ENCODE assay signal across 5 worm cellular contexts in the genomic region with DNA sequence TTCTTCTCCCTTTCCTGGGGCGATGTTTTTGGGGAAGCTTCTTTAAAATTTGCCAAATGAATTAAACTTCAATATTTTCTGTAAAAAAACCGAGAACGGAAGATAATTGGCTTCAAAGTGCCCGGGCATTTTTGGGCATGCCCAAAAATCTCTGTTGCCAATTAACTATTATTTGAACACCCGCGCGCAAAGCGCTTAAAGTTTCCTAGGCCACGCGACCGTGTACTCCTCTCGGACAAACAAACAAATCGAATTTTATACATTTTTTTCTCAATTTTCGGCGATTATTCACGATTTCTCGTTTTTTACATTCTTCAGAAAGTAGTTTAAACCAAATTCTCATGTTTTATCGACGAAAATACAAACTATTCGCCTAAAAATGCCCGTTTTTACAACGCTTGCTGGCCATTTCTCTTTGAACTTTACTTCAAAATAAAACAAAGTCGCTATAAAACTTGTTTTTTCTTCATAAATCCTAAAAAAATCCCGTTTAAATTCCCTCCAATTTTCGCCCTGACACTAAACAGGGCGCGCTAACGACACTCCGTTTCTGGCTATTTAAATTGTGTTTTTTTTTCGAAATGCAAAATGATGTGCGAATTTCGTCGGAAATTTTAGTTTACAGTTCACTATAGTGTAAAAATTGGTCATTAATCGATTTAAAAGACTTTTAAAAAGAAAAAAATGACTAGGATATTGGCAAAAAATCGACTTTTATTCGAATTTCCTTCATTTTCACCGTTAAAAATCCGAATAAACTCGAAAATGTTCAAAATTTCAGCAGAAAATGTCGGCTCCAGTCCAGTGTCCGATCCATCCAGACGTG.
TF ChIP-seq lines count a peak whose summit lies in the region.

A gene (plus strand): TSS at position 776 of the 826 bp plus-strand sequence.

TF ChIP-seq in whole organism, L1 larva, 84 proteins besides CTCF, POLR2A, EP300 and RAD21 (continues in another document):
- peak; percentile 57 for TF ChIP-seq nhr-20 (tag; optimal IDR thresholded peaks at IDR 0.05; lab: Kevin White, UChicago)
- no peak for TF ChIP-seq sox-4 (tag; optimal IDR thresholded peaks at IDR 0.05; lab: Kevin White, UChicago)
- TF ChIP-seq nhr-237 (tag; optimal IDR thresholded peaks at IDR 0.05; lab: Kevin White, UChicago) = no peak
- no peak for TF ChIP-seq ztf-4 (tag; optimal IDR thresholded peaks at IDR 0.05; lab: Kevin White, UChicago)
- TF ChIP-seq lin-39 (tag; optimal IDR thresholded peaks at IDR 0.05; lab: Kevin White, UChicago) = no peak
- TF ChIP-seq pag-3 (tag; optimal IDR thresholded peaks at IDR 0.05; lab: Kevin White, UChicago; ENCODE audit: borderline replicate concordance, insufficient read depth) = no peak
- TF ChIP-seq zag-1 (tag; optimal IDR thresholded peaks at IDR 0.05; lab: Kevin White, UChicago) = no peak
- no peak for TF ChIP-seq elt-2 (tag; optimal IDR thresholded peaks at IDR 0.05; lab: Kevin White, UChicago)
- TF ChIP-seq lsy-2 (tag; optimal IDR thresholded peaks at IDR 0.05; lab: Kevin White, UChicago) = peak; percentile 59 to 84
- peak; percentile 44 for TF ChIP-seq swsn-7 (tag; optimal IDR thresholded peaks at IDR 0.05; lab: Kevin White, UChicago)
- peak; percentile 72 for TF ChIP-seq ceh-90 (tag; optimal IDR thresholded peaks at IDR 0.05; lab: Kevin White, UChicago)
- no peak for TF ChIP-seq ets-5 (GFP tag; IDR thresholded peaks at IDR 0.05; lab: Robert Waterston, UW)
- no peak for TF ChIP-seq ama-1 (optimal IDR thresholded peaks at IDR 0.05; lab: Kevin White, UChicago)
- no peak for TF ChIP-seq lir-3 (tag; optimal IDR thresholded peaks at IDR 0.05; lab: Kevin White, UChicago; ENCODE audit: poor library complexity)
- TF ChIP-seq jun-1 (tag; optimal IDR thresholded peaks at IDR 0.05; lab: Kevin White, UChicago) = no peak
- peak; percentile 37 for TF ChIP-seq blmp-1 (tag; optimal IDR thresholded peaks at IDR 0.05; lab: Kevin White, UChicago)

TF ChIP-seq in whole organism, L3 larva, 47 proteins besides CTCF, POLR2A, EP300 and RAD21:
- TF ChIP-seq ceh-28 (tag; optimal IDR thresholded peaks at IDR 0.05; lab: Kevin White, UChicago) = no peak
- no peak for TF ChIP-seq nhr-28 (tag; optimal IDR thresholded peaks at IDR 0.05; lab: Kevin White, UChicago)
- TF ChIP-seq snpc-4 (tag; optimal IDR thresholded peaks at IDR 0.05; lab: Kevin White, UChicago) = peak; percentile 9
- TF ChIP-seq fos-1 (tag; optimal IDR thresholded peaks at IDR 0.05; lab: Kevin White, UChicago) = no peak
- TF ChIP-seq nhr-23 (tag; optimal IDR thresholded peaks at IDR 0.05; lab: Kevin White, UChicago) = peak; percentile 65
- peak; percentile 66 for TF ChIP-seq lin-15B (tag; optimal IDR thresholded peaks at IDR 0.05; lab: Kevin White, UChicago)
- no peak for TF ChIP-seq daf-12 (tag; optimal IDR thresholded peaks at IDR 0.05; lab: Kevin White, UChicago)
- no peak for TF ChIP-seq ceh-82 (tag; optimal IDR thresholded peaks at IDR 0.05; lab: Kevin White, UChicago)
- no peak for TF ChIP-seq R02D3.7 (tag; optimal IDR thresholded peaks at IDR 0.05; lab: Kevin White, UChicago)
- TF ChIP-seq zag-1 (tag; optimal IDR thresholded peaks at IDR 0.05; lab: Kevin White, UChicago) = no peak
- no peak for TF ChIP-seq skn-1 (tag; optimal IDR thresholded peaks at IDR 0.05; lab: Kevin White, UChicago)
- TF ChIP-seq nfya-1 (tag; optimal IDR thresholded peaks at IDR 0.05; lab: Kevin White, UChicago; ENCODE audit: insufficient read depth) = peak; percentile 64
- TF ChIP-seq pha-4 (tag; optimal IDR thresholded peaks at IDR 0.05; lab: Kevin White, UChicago) = peak; percentile 42
- TF ChIP-seq hmg-11 (tag; optimal IDR thresholded peaks at IDR 0.05; lab: Kevin White, UChicago) = peak; percentile 41
- TF ChIP-seq lin-39 (tag; optimal IDR thresholded peaks at IDR 0.05; lab: Kevin White, UChicago) = peak; percentile 9

TF ChIP-seq in whole organism, early embryonic, 17 proteins besides CTCF, POLR2A, EP300 and RAD21:
- TF ChIP-seq sea-1 (GFP tag; conservative IDR thresholded peaks at IDR 0.05; lab: Robert Waterston, UW) (0 out of 2 replicates have a peak, but pooled peaks have one; percentile 19), hmbx-1 (tag; optimal IDR thresholded peaks at IDR 0.05; lab: Kevin White, UChicago) (no peak), pes-1 (GFP tag; IDR thresholded peaks at IDR 0.05; lab: Robert Waterston, UW) (peak; percentile 68), tbx-37 (GFP tag; conservative IDR thresholded peaks at IDR 0.05; lab: Robert Waterston, UW) (peak; percentile 53), ceh-13 (GFP tag; optimal IDR thresholded peaks at IDR 0.05; lab: Kevin White, UChicago) (no peak)

TF ChIP-seq in whole organism, midembryonic, 9 proteins besides CTCF, POLR2A, EP300 and RAD21:
- TF ChIP-seq ztf-29 (GFP tag; IDR thresholded peaks at IDR 0.05; lab: Robert Waterston, UW) (peak; percentile 49; the same call in 1 of the 2 replicates), klf-2 (GFP tag; conservative IDR thresholded peaks at IDR 0.05; lab: Robert Waterston, UW) (no peak), ztf-23 (GFP tag; IDR thresholded peaks at IDR 0.05; lab: Robert Waterston, UW) (peak; percentile 52; the same call in 1 of the 2 replicates), flt-1 (GFP tag; IDR thresholded peaks at IDR 0.05; lab: Robert Waterston, UW) (peak; percentile 63; the same call in 1 of the 2 replicates), cog-1 (tag; optimal IDR thresholded peaks at IDR 0.05; lab: Kevin White, UChicago) (no peak), T22C8.4 (GFP tag; IDR thresholded peaks at IDR 0.05; lab: Robert Waterston, UW) (no peak), tab-1 (GFP tag; IDR thresholded peaks at IDR 0.05; lab: Robert Waterston, UW) (no peak; the same call in 1 of the 2 replicates), med-1 (GFP tag; optimal IDR thresholded peaks at IDR 0.05; lab: Kevin White, UChicago; ENCODE audit: insufficient read depth) (no peak), ref-1 (GFP tag; conservative IDR thresholded peaks at IDR 0.05; lab: Robert Waterston, UW) (no peak)
TF ChIP-seq in whole organism, midembryonic: peak in this region for 3.

TF ChIP-seq in whole organism, young adult, 124 proteins besides CTCF, POLR2A, EP300 and RAD21:
- 0 out of 2 replicates have a peak, but pooled peaks have one; percentile 11 for TF ChIP-seq dox-1 (GFP tag; IDR thresholded peaks at IDR 0.05; lab: Robert Waterston, UW)
- no peak for TF ChIP-seq ztf-28 (GFP tag; IDR thresholded peaks at IDR 0.05; lab: Robert Waterston, UW)
- TF ChIP-seq lin-54 (GFP tag; optimal IDR thresholded peaks at IDR 0.05; lab: Kevin White, UChicago) = peak; percentile 66
- no peak for TF ChIP-seq nhr-27 (tag; optimal IDR thresholded peaks at IDR 0.05; lab: Kevin White, UChicago)
- peak; percentile 74 for TF ChIP-seq D2030.7 (GFP tag; IDR thresholded peaks at IDR 0.05; lab: Robert Waterston, UW)
- no peak for TF ChIP-seq F49E8.2 (tag; optimal IDR thresholded peaks at IDR 0.05; lab: Kevin White, UChicago; ENCODE audit: insufficient read depth)
- TF ChIP-seq attf-3 (GFP tag; conservative IDR thresholded peaks at IDR 0.05; lab: Robert Waterston, UW) = peak; percentile 91
- peak; percentile 68 for TF ChIP-seq efl-1 (GFP tag; optimal IDR thresholded peaks at IDR 0.05; lab: Kevin White, UChicago)
- TF ChIP-seq lin-35 (GFP tag; optimal IDR thresholded peaks at IDR 0.05; lab: Kevin White, UChicago) = peak in 1 of 3 experiments; percentile 46
- no peak for TF ChIP-seq atf-7 (tag; optimal IDR thresholded peaks at IDR 0.05; lab: Kevin White, UChicago)
- TF ChIP-seq dpl-1 (GFP tag; optimal IDR thresholded peaks at IDR 0.05; lab: Kevin White, UChicago) = peak; percentile 21
- TF ChIP-seq madf-6 (GFP tag; IDR thresholded peaks at IDR 0.05; lab: Robert Waterston, UW) = peak; percentile 57; the same call in 1 of the 2 replicates
- 0 out of 2 replicates have a peak, but pooled peaks have one; percentile 32 for TF ChIP-seq mcd-1 (GFP tag; IDR thresholded peaks at IDR 0.05; lab: Robert Waterston, UW)
